Worm (Caenorhabditis elegans): ENCODE measurements around the gene rhgf-2.
A peak's percentile ranks its signal among the peaks of the same experiment; 100 is the strongest.

rhgf-2 gene

ce11 chrII:4090790-4091189, 9.8 kb upstream of the rhgf-2 start (continued):
- TF ChIP-seq dmd-9 (GFP tag; IDR thresholded peaks at IDR 0.05) (no peak), zip-11 (GFP tag; IDR thresholded peaks at IDR 0.05) (no peak), hlh-30 (tag; optimal IDR thresholded peaks at IDR 0.05; ENCODE audit: insufficient read depth) (peak; percentile 82), unc-39 (tag; optimal IDR thresholded peaks at IDR 0.05) (no peak), cey-2 (tag; optimal IDR thresholded peaks at IDR 0.05; ENCODE audit: borderline replicate concordance, insufficient read depth) (no peak), madf-5 (GFP tag; IDR thresholded peaks at IDR 0.05) (no peak), T26A8.4 (GFP tag; IDR thresholded peaks at IDR 0.05) (no peak), nhr-28 (tag; optimal IDR thresholded peaks at IDR 0.05) (peak; percentile 73), mxl-2 (GFP tag; conservative IDR thresholded peaks at IDR 0.05) (no peak), Y5F2A.4 (GFP tag; optimal IDR thresholded peaks at IDR 0.05) (no peak), attf-4 (tag; optimal IDR thresholded peaks at IDR 0.05) (no peak), mdt-29 (GFP tag; IDR thresholded peaks at IDR 0.05) (no peak), sdz-12 (GFP tag; optimal IDR thresholded peaks at IDR 0.05) (no peak), nhr-102 (tag; optimal IDR thresholded peaks at IDR 0.05) (no peak), aha-1 (tag) (no peak), lim-7 (GFP tag; IDR thresholded peaks at IDR 0.05) (no peak), pha-4 (GFP tag; IDR thresholded peaks at IDR 0.05) (no peak), pha-4 (tag; optimal IDR thresholded peaks at IDR 0.05) (no peak), nhr-42 (GFP tag; IDR thresholded peaks at IDR 0.05) (no peak), T20F7.1 (GFP tag; optimal IDR thresholded peaks at IDR 0.05) (no peak)

ce11 chrII:4091828-4092227, 8.8 kb upstream of the rhgf-2 start, which contains the start of gene R11F4.1:
TSS of gene R11F4.1 (plus strand) at chrII:4091930.
- TF ChIP-seq nhr-42 (GFP tag; IDR thresholded peaks at IDR 0.05) (no peak), aha-1 (tag) (peak; percentile 97)

ce11 chrII:4092502-4092901, 8.1 kb upstream of the rhgf-2 start:
- TF ChIP-seq lin-29 (GFP tag; IDR thresholded peaks at IDR 0.05): no peak
- TF ChIP-seq unc-62 (GFP tag; optimal IDR thresholded peaks at IDR 0.05 in 1 of 2): peak in 1 of 2 experiments; percentile 58
- no peak for TF ChIP-seq unc-62 (tag; optimal IDR thresholded peaks at IDR 0.05)
- TF ChIP-seq lsy-2 (tag; optimal IDR thresholded peaks at IDR 0.05): peak in 1 of 2 experiments; percentile 39
- TF ChIP-seq zfp-3 (GFP tag; conservative IDR thresholded peaks at IDR 0.05): peak; percentile 48; the same call in 1 of the 2 replicates

DNA sequence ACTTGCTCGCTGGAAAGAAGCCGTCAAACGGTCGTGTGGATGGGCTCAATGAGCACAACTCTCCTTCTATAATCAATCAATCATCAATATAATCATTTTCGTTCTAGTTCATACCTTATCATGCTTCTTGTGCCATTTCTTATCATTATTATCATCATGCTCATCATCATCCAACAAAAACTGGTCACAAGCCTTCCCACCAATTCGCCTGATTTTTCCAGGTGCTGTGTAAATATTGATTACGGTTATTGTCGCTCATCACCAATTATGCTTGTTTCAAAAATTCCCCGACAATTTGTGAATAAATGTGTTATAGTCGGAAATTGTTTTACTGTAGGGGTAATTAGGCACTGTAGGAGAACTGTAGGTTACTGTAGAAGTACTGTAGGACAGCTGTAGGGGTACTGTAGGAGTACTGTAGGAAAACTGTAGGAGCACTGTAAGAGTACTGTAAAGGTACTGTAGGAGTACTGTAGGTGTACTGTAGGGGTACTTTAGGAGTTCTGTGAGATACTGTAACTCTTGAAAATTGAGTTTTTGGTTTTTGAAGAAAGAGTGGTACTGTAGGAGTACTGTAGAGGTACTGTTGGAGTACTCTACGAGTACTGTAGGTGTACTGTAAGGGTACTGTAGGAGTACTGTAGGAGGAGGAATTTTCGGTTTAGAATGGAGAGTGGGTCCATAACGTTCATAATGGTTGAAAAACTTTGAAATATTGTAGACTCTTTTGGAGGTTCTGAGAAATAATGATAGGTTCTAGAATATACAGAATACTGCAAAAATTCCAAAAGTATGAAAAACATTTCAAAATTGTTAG, 6.3 kb upstream of the rhgf-2 start:
- 0 out of 2 replicates have a peak, but pooled peaks have one; percentile 18 for TF ChIP-seq tra-1 (GFP tag; IDR thresholded peaks at IDR 0.05)
- TF ChIP-seq lim-7 (GFP tag; IDR thresholded peaks at IDR 0.05): peak; percentile 60; the same call in 1 of the 2 replicates
- TF ChIP-seq zfp-3 (GFP tag; conservative IDR thresholded peaks at IDR 0.05): 0 out of 2 replicates have a peak, but pooled peaks have one; percentile 64
- peak; percentile 15 for TF ChIP-seq nhr-48 (tag; optimal IDR thresholded peaks at IDR 0.05)
- no peak for TF ChIP-seq hlh-11 (tag; optimal IDR thresholded peaks at IDR 0.05)
- peak in 1 of 2 experiments; percentile 19 for TF ChIP-seq daf-16 (GFP tag; optimal IDR thresholded peaks at IDR 0.05)
- no peak for TF ChIP-seq daf-16 (tag; optimal IDR thresholded peaks at IDR 0.05)
- peak; percentile 66 for TF ChIP-seq mep-1 (tag; optimal IDR thresholded peaks at IDR 0.05)
- TF ChIP-seq dve-1 (tag; optimal IDR thresholded peaks at IDR 0.05; ENCODE audit: insufficient read depth): peak; percentile 10
- TF ChIP-seq spr-1 (tag; optimal IDR thresholded peaks at IDR 0.05): no peak
- TF ChIP-seq Y75B8A.6 (GFP tag; IDR thresholded peaks at IDR 0.05): 0 out of 2 replicates have a peak, but pooled peaks have one; percentile 71
- peak; percentile 30 for TF ChIP-seq nhr-102 (tag; optimal IDR thresholded peaks at IDR 0.05)
- no peak for TF ChIP-seq F37D6.2 (tag; optimal IDR thresholded peaks at IDR 0.05)
- 0 out of 2 replicates have a peak, but pooled peaks have one; percentile 35 for TF ChIP-seq pha-4 (GFP tag; IDR thresholded peaks at IDR 0.05)
- no peak for TF ChIP-seq pha-4 (tag; optimal IDR thresholded peaks at IDR 0.05)
- TF ChIP-seq lin-1 (GFP tag; IDR thresholded peaks at IDR 0.05): peak; percentile 49; the same call in 1 of the 2 replicates
- 0 out of 2 replicates have a peak, but pooled peaks have one; percentile 44 for TF ChIP-seq madf-9 (GFP tag; conservative IDR thresholded peaks at IDR 0.05)
- TF ChIP-seq duxl-1 (tag; optimal IDR thresholded peaks at IDR 0.05; ENCODE audit: poor library complexity): peak; percentile 37
- TF ChIP-seq lsy-2 (tag; optimal IDR thresholded peaks at IDR 0.05): peak in 1 of 2 experiments; percentile 95
- TF ChIP-seq rbr-2 (tag; optimal IDR thresholded peaks at IDR 0.05): no peak
- no peak for TF ChIP-seq cey-2 (tag; optimal IDR thresholded peaks at IDR 0.05; ENCODE audit: borderline replicate concordance, insufficient read depth)
- TF ChIP-seq gei-8 (GFP tag; optimal IDR thresholded peaks at IDR 0.05): peak; percentile 19
- 0 out of 2 replicates have a peak, but pooled peaks have one; percentile 13 for TF ChIP-seq mxl-2 (GFP tag; conservative IDR thresholded peaks at IDR 0.05)
- TF ChIP-seq T26A8.4 (GFP tag; IDR thresholded peaks at IDR 0.05): peak; percentile 60
- peak; percentile 11; the same call in 1 of the 2 replicates for TF ChIP-seq vab-7 (GFP tag; IDR thresholded peaks at IDR 0.05)
- no peak for TF ChIP-seq nhr-41 (GFP tag; IDR thresholded peaks at IDR 0.05)
